Worm (Caenorhabditis elegans) whole organism, L4/young adult: ENCODE results near the gene col-36.

Source experiments
- W03F9.2 ChIP-seq: fragments of 150-350 bp; optimal IDR thresholded peaks from 2 replicates; lab custom pipeline; 2014; ENCODE audit warnings: missing biosample characterization, missing genetic modification characterization
- dao-5 ChIP-seq: sonication (generic microtip); optimal IDR thresholded peaks from 2 replicates; lab custom pipeline; 2016; ENCODE audit warnings: missing genotype, missing genetic modification characterization, moderate library complexity, missing compliant biosample characterization

- TF ChIP-seq dao-5 (tag; lab: Kevin White, UChicago) (no peak), W03F9.2 (no peak)
Observed at ce11 chrII:7144307-7144706, 24.3 kb downstream of the col-36 start, which contains the start of gene npr-31.
